Worm (Caenorhabditis elegans) whole organism, midembryonic: ENCODE results near the gene hil-2.

Source experiments
- T22C8.4 ChIP-seq: fragments of 200-800 bp; sonication (Bioruptor generic); IDR thresholded peaks from 2 replicates; pipeline ENCODE4 v1.3.6; 2022; ENCODE audit warnings: missing genetic modification characterization, missing compliant biosample characterization
- cog-1 ChIP-seq: sonication (generic microtip); optimal IDR thresholded peaks from 2 replicates; lab custom pipeline; 2016; ENCODE audit warnings: missing genetic modification characterization, missing compliant biosample characterization
- flt-1 ChIP-seq: fragments of 200-800 bp; sonication (Bioruptor generic); IDR thresholded peaks from 2 replicates; pipeline ENCODE4 v1.3.6; 2022; ENCODE audit warnings: missing genetic modification characterization, missing compliant biosample characterization
- ref-1 ChIP-seq: fragments of 200-800 bp; sonication (Bioruptor generic); conservative IDR thresholded peaks from 2 replicates; pipeline ENCODE4 v1.3.6; 2022; ENCODE audit warnings: missing genetic modification reagents, missing genetic modification characterization, missing compliant biosample characterization
- tab-1 ChIP-seq: fragments of 200-800 bp; sonication (Bioruptor generic); IDR thresholded peaks from 2 replicates; pipeline ENCODE4 v1.3.6; 2022; ENCODE audit warnings: missing genetic modification characterization, missing compliant biosample characterization
- ztf-29 ChIP-seq: fragments of 200-800 bp; sonication (Bioruptor generic); IDR thresholded peaks from 2 replicates; pipeline ENCODE4 v1.3.6; 2022; ENCODE audit warnings: missing genetic modification reagents, missing genetic modification characterization, missing compliant biosample characterization

DNA sequence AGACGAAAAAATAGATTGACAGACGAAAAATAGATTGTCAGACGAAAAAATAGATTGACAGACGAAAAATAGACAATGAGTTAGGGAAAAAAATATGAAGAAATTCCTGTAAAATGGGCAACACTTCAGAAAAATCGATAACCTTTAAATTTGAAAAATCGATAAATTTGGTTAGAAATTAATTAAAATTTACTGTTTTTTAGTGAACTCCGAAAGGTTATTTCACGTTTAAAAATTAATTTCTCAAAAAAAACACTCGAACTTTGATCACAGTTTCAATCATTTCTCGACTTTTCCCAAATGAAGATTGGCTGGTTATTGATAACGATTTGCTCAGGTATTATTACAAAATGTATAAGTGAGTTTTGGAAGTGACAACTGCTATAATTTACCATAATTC lies 13.4 kb downstream of the hil-2 start, which contains the start of gene csp-2:
- TF ChIP-seq flt-1 (GFP tag; lab: Robert Waterston, UW): no peak
- no peak for TF ChIP-seq ref-1 (GFP tag; lab: Robert Waterston, UW)
- TF ChIP-seq T22C8.4 (GFP tag; lab: Robert Waterston, UW): no peak
- TF ChIP-seq tab-1 (GFP tag; lab: Robert Waterston, UW): no peak
- TF ChIP-seq ztf-29 (GFP tag; lab: Robert Waterston, UW): no peak
- no peak for TF ChIP-seq cog-1
